Worm (Caenorhabditis elegans): ENCODE measurements around the gene frpr-18.

DNA sequence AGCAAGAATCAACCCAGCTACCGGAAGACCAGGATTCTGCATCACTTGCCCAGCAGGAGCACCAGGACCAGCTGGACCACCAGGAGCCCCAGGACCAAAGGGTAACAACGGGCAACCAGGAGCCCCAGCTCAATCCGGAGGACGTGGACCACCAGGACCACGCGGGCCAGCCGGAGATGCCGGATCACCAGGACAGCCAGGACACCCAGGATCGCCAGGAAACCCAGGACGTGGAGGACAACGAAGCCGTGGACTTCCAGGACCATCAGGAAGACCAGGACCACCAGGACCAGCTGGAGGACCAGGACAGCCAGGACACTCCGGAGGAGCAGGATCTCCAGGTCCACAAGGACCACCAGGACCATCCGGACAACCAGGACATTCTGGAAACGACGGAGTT, 38.6 kb upstream of the frpr-18 start:
- TF ChIP-seq pha-4 (tag; optimal IDR thresholded peaks at IDR 0.05) (no peak), ama-1 (optimal IDR thresholded peaks at IDR 0.05) (no peak), ama-1 (GFP tag; optimal IDR thresholded peaks at IDR 0.05) (no peak), madf-6 (GFP tag; IDR thresholded peaks at IDR 0.05) (no peak), B0336.3 (GFP tag; IDR thresholded peaks at IDR 0.05) (no peak), nhr-90 (tag; optimal IDR thresholded peaks at IDR 0.05) (no peak), nhr-80 (tag; optimal IDR thresholded peaks at IDR 0.05) (no peak), lsl-1 (GFP tag; optimal IDR thresholded peaks at IDR 0.05) (no peak), rcor-1 (GFP tag; IDR thresholded peaks at IDR 0.05) (no peak), madf-8 (GFP tag; conservative IDR thresholded peaks at IDR 0.05) (no peak), zim-3 (tag; optimal IDR thresholded peaks at IDR 0.05) (no peak), nfya-2 (GFP tag; IDR thresholded peaks at IDR 0.05) (no peak), pbrm-1 (GFP tag; IDR thresholded peaks at IDR 0.05) (no peak), nfya-1 (tag; optimal IDR thresholded peaks at IDR 0.05; ENCODE audit: borderline replicate concordance, insufficient read depth) (no peak), ets-4 (GFP tag; optimal IDR thresholded peaks at IDR 0.05) (no peak)
